Worm (Caenorhabditis elegans): ENCODE data around the gene R01H2.4.
A peak's percentile ranks its signal among the peaks of the same experiment; 100 is the strongest.

- TF ChIP-seq mep-1 (tag; optimal IDR thresholded peaks at IDR 0.05), result peak; percentile 27
- no peak for TF ChIP-seq elt-3 (tag; optimal IDR thresholded peaks at IDR 0.05)
- TF ChIP-seq sem-2 (GFP tag; optimal IDR thresholded peaks at IDR 0.05), result no peak
Observed at ce11 chrIII:7087691-7088323, 23.7 kb upstream of the R01H2.4 start, which contains the start of gene fubl-2.

All from whole organism, mixed stage, embryonic.